Worm (Caenorhabditis elegans) whole organism, L1 larva: Measurements from ENCODE around the gene srj-57.

ENCODE experiments used
- aha-1 ChIP-seq: fragments of 150-350 bp; optimal IDR thresholded peaks from 2 replicates; lab custom pipeline; 2014; ENCODE audit warnings: missing biosample characterization, missing genetic modification characterization
- alr-1 ChIP-seq: fragments of 200-800 bp; sonication (Bioruptor generic); optimal IDR thresholded peaks from 2 replicates; lab custom pipeline; 2018; ENCODE audit warnings: borderline replicate concordance, mild to moderate bottlenecking, missing genetic modification characterization, missing compliant biosample characterization
- aly-2 ChIP-seq: fragments of 150-350 bp; optimal IDR thresholded peaks from 2 replicates; lab custom pipeline; 2014; ENCODE audit warnings: missing biosample characterization, missing genetic modification characterization
- dpl-1 ChIP-seq, 3 experiments: fragments of 150-350 bp in 2 of 3; sonication (generic microtip) in 1 of 3; optimal IDR thresholded peaks; 2 replicates each; lab custom pipeline; 2014 to 2017; ENCODE audit warnings: missing biosample characterization in 3 of 3, missing genetic modification characterization in 3 of 3, missing genetic modification reagents in 3 of 3
- dsc-1 ChIP-seq: sonication (generic microtip); optimal IDR thresholded peaks from 2 replicates; lab custom pipeline; 2016; ENCODE audit warnings: mild to moderate bottlenecking, missing genetic modification characterization, missing compliant biosample characterization
- elt-3 ChIP-seq, 6 experiments: fragments of 150-350 bp in 1 of 6; sonication (generic microtip); optimal IDR thresholded peaks; 2 replicates each; lab custom pipeline; 2017 to 2018; ENCODE audit warnings: missing biosample characterization in 6 of 6, missing genetic modification characterization in 6 of 6, inconsistent platforms in 1 of 6
- hpl-2 ChIP-seq: fragments of 150-350 bp; optimal IDR thresholded peaks from 2 replicates; lab custom pipeline; 2014; ENCODE audit warnings: missing biosample characterization, missing genetic modification reagents, missing genetic modification characterization
- lin-35 ChIP-seq, 2 experiments: fragments of 150-350 bp; optimal IDR thresholded peaks; 2 replicates each; lab custom pipeline; 2014; ENCODE audit warnings: missing biosample characterization in 2 of 2, missing genetic modification characterization in 2 of 2, missing genetic modification reagents in 2 of 2
- lir-3 ChIP-seq: sonication (generic microtip); optimal IDR thresholded peaks from 2 replicates; lab custom pipeline; 2016; ENCODE audit warnings: mild to moderate bottlenecking, missing genetic modification characterization, moderate library complexity, missing compliant biosample characterization; ENCODE audit not compliant: poor library complexity
- nhr-12 ChIP-seq: sonication (generic microtip); optimal IDR thresholded peaks from 2 replicates; lab custom pipeline; 2017; ENCODE audit warnings: missing biosample characterization, missing genetic modification characterization
- nhr-20 ChIP-seq: sonication (generic microtip); optimal IDR thresholded peaks from 2 replicates; lab custom pipeline; 2016; ENCODE audit warnings: mild to moderate bottlenecking, missing genetic modification characterization, missing compliant biosample characterization
- snpc-4 ChIP-seq: fragments of 150-350 bp; optimal IDR thresholded peaks from 2 replicates; lab custom pipeline; 2014; ENCODE audit warnings: missing biosample characterization, missing genetic modification characterization
- zag-1 ChIP-seq: fragments of 150-350 bp; optimal IDR thresholded peaks from 2 replicates; lab custom pipeline; 2014; ENCODE audit warnings: missing biosample characterization, missing genetic modification characterization

DNA sequence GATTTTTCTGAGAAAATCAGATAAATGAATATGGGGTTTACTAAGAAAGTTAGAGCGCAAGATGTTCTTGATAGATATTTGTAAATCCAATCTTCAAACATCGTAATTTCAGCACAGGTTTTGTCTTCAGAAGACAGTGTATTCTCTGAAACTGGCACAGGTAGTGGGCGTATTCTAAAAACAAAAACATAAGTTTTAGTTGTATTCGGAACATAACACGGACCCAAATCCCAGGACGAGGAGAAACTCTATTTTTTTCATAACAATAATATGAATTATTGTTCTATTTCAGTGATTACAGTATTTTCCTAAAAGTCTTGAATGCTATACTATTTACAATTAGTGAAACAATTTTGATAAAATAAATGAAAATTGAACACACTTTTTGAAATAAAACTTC lies 18.9 kb downstream of the srj-57 start, which contains the start of gene srj-45:
- TF ChIP-seq snpc-4 (tag; lab: Kevin White, UChicago): no peak
- no peak for TF ChIP-seq hpl-2 (GFP tag; lab: Kevin White, UChicago)
- TF ChIP-seq lin-35 (GFP tag; optimal IDR thresholded peaks at IDR 0.05; lab: Kevin White, UChicago): no peak
- no peak for TF ChIP-seq dpl-1 (GFP tag; optimal IDR thresholded peaks at IDR 0.05; lab: Kevin White, UChicago)
- no peak for TF ChIP-seq zag-1 (tag; lab: Kevin White, UChicago)
- no peak for TF ChIP-seq elt-3 (tag; optimal IDR thresholded peaks at IDR 0.05; lab: Kevin White, UChicago)
- TF ChIP-seq nhr-20 (tag; lab: Kevin White, UChicago): no peak
- TF ChIP-seq lir-3 (tag; lab: Kevin White, UChicago): no peak
- TF ChIP-seq alr-1 (tag; lab: Kevin White, UChicago): no peak
- TF ChIP-seq nhr-12: no peak
- no peak for TF ChIP-seq dsc-1 (tag; lab: Kevin White, UChicago)
- TF ChIP-seq aly-2 (tag; lab: Kevin White, UChicago): no peak
- TF ChIP-seq aha-1: no peak
